3 worm cellular contexts compared by ENCODE assay signal in the genomic region with DNA sequence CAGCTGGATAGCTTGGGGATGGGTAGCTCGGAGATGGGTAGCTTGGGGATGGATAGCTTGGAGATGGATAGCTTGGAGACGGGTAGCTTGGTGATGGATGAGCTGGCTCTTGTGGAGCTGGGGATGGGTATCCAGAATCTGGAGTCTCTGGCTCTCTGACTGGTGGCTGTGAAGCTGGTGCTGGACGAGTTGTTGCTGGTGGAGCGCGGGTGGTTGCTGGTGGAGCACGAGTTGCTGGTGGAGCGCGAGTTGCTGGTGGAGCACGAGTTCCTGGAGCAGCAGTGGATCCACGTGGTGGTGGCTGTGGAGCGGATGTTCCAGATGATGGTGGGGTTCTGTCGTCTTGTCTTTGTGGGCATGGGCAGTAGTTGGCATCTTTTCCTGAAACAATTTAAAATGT.
TF ChIP-seq lines count a peak whose summit lies in the region.

No protein-coding gene starts in this region.

TF ChIP-seq in whole organism, L1 larva, 84 proteins besides CTCF, POLR2A, EP300 and RAD21:
- TF ChIP-seq sox-4 (tag; optimal IDR thresholded peaks at IDR 0.05; lab: Kevin White, UChicago) (no peak), nhr-85 (tag; lab: Kevin White, UChicago) (peak; percentile 0)

TF ChIP-seq in whole organism, L4 larva, 104 proteins besides CTCF, POLR2A, EP300 and RAD21:
- no peak for TF ChIP-seq nhr-48 (tag; optimal IDR thresholded peaks at IDR 0.05; lab: Kevin White, UChicago)
- no peak for TF ChIP-seq tra-1 (GFP tag; IDR thresholded peaks at IDR 0.05; lab: Robert Waterston, UW)
- TF ChIP-seq set-16 (GFP tag; IDR thresholded peaks at IDR 0.05; lab: Robert Waterston, UW): peak; percentile 83
- TF ChIP-seq Y5F2A.4 (GFP tag; optimal IDR thresholded peaks at IDR 0.05; lab: Kevin White, UChicago): no peak
- TF ChIP-seq lin-13 (GFP tag; optimal IDR thresholded peaks at IDR 0.05; lab: Kevin White, UChicago): no peak
- TF ChIP-seq aha-1 (tag; lab: Kevin White, UChicago): peak; percentile 37

TF ChIP-seq in whole organism, young adult, 124 proteins besides CTCF, POLR2A, EP300 and RAD21:
- TF ChIP-seq egrh-3 (GFP tag; IDR thresholded peaks at IDR 0.05; lab: Robert Waterston, UW) (peak; percentile 68; the same call in 1 of the 2 replicates), B0261.1 (tag; optimal IDR thresholded peaks at IDR 0.05; lab: Kevin White, UChicago) (no peak), zfh-2 (GFP tag; conservative IDR thresholded peaks at IDR 0.05; lab: Robert Waterston, UW) (peak; percentile 70)
TF ChIP-seq in whole organism, young adult: peak in this region for 2.
